Worm (Caenorhabditis elegans): ENCODE measurements around the gene T08G5.2.

T08G5.2 gene

ce11 chrV:14002402-14002801 lies 23.7 kb downstream of the T08G5.2 start (continued):
- TF ChIP-seq unc-39 (tag; optimal IDR thresholded peaks at IDR 0.05) (no peak), tra-1 (GFP tag; IDR thresholded peaks at IDR 0.05) (peak; percentile 32; the same call in 1 of the 2 replicates), nhr-28 (tag; optimal IDR thresholded peaks at IDR 0.05) (peak; percentile 11)

ce11 chrV:14001929-14002328 lies 24.2 kb downstream of the T08G5.2 start:
- TF ChIP-seq ceh-62 (tag; optimal IDR thresholded peaks at IDR 0.05) = no peak
- TF ChIP-seq spr-1 (tag; optimal IDR thresholded peaks at IDR 0.05) = no peak
- TF ChIP-seq ZK337.2 (GFP tag; IDR thresholded peaks at IDR 0.05) = no peak
- peak; percentile 87 for TF ChIP-seq aha-1 (tag)
- no peak for TF ChIP-seq Y5F2A.4 (GFP tag; optimal IDR thresholded peaks at IDR 0.05)
- TF ChIP-seq fos-1 (tag; optimal IDR thresholded peaks at IDR 0.05) = no peak
- TF ChIP-seq F37D6.2 (tag; optimal IDR thresholded peaks at IDR 0.05) = no peak
- TF ChIP-seq hif-1 (tag; optimal IDR thresholded peaks at IDR 0.05) = peak in 1 of 2 experiments; percentile 69
- no peak for TF ChIP-seq snpc-1.2 (GFP tag; IDR thresholded peaks at IDR 0.05)
- TF ChIP-seq set-16 (GFP tag; IDR thresholded peaks at IDR 0.05) = no peak
- no peak for TF ChIP-seq zfp-3 (GFP tag; conservative IDR thresholded peaks at IDR 0.05)

- no peak for TF ChIP-seq vab-7 (GFP tag; IDR thresholded peaks at IDR 0.05)
- no peak for TF ChIP-seq set-16 (GFP tag; IDR thresholded peaks at IDR 0.05)
- no peak for TF ChIP-seq mep-1 (tag; optimal IDR thresholded peaks at IDR 0.05)
- TF ChIP-seq cey-2 (tag; optimal IDR thresholded peaks at IDR 0.05; ENCODE audit: borderline replicate concordance, insufficient read depth) = no peak
- no peak for TF ChIP-seq egl-43 (GFP tag; IDR thresholded peaks at IDR 0.05)
- no peak for TF ChIP-seq egl-27 (tag; optimal IDR thresholded peaks at IDR 0.05)
- no peak for TF ChIP-seq lin-13 (GFP tag; optimal IDR thresholded peaks at IDR 0.05)
- no peak for TF ChIP-seq hlh-11 (tag; optimal IDR thresholded peaks at IDR 0.05)
- TF ChIP-seq lin-1 (GFP tag; IDR thresholded peaks at IDR 0.05) = no peak
- no peak for TF ChIP-seq Y105C5A.15 (GFP tag; IDR thresholded peaks at IDR 0.05)
- TF ChIP-seq unc-39 (tag; optimal IDR thresholded peaks at IDR 0.05) = no peak
- no peak for TF ChIP-seq tra-1 (GFP tag; IDR thresholded peaks at IDR 0.05)
- TF ChIP-seq ztf-11 (tag; optimal IDR thresholded peaks at IDR 0.05) = no peak
- no peak for TF ChIP-seq F26F4.8 (GFP tag; conservative IDR thresholded peaks at IDR 0.05)
- no peak for TF ChIP-seq duxl-1 (tag; optimal IDR thresholded peaks at IDR 0.05; ENCODE audit: poor library complexity)
Observed at ce11 chrV:13993478-13993877, 32.6 kb downstream of the T08G5.2 start.

ce11 chrV:13992485-13992884 lies 33.6 kb downstream of the T08G5.2 start, which contains the start of gene droe-4:
Gene droe-4 (plus strand): TSS chrV:13992656.
- TF ChIP-seq unc-62 (GFP tag; optimal IDR thresholded peaks at IDR 0.05 in 1 of 2) = peak in 1 of 2 experiments; percentile 56
- no peak for TF ChIP-seq unc-62 (tag; optimal IDR thresholded peaks at IDR 0.05)
- TF ChIP-seq lin-38 (GFP tag; IDR thresholded peaks at IDR 0.05) = no peak

ce11 chrV:13992017-13992416 lies 34.1 kb downstream of the T08G5.2 start:
- TF ChIP-seq lin-38 (GFP tag; IDR thresholded peaks at IDR 0.05) = peak; percentile 20; the same call in 1 of the 2 replicates

- no peak for TF ChIP-seq fos-1 (tag; optimal IDR thresholded peaks at IDR 0.05)
- TF ChIP-seq snpc-1.2 (GFP tag; IDR thresholded peaks at IDR 0.05) = no peak
- TF ChIP-seq daf-19 (GFP tag; conservative IDR thresholded peaks at IDR 0.05) = no peak
- 0 out of 2 replicates have a peak, but pooled peaks have one; percentile 63 for TF ChIP-seq zfp-3 (GFP tag; conservative IDR thresholded peaks at IDR 0.05)
- TF ChIP-seq ceh-32 (tag; optimal IDR thresholded peaks at IDR 0.05; ENCODE audit: poor library complexity) = no peak
- no peak for TF ChIP-seq jun-1 (tag; optimal IDR thresholded peaks at IDR 0.05)
- no peak for TF ChIP-seq ceh-20 (GFP tag; IDR thresholded peaks at IDR 0.05)
- no peak for TF ChIP-seq lir-3 (tag; optimal IDR thresholded peaks at IDR 0.05)
- TF ChIP-seq nhr-48 (tag; optimal IDR thresholded peaks at IDR 0.05) = peak; percentile 26
- no peak for TF ChIP-seq Y105C5A.15 (GFP tag; IDR thresholded peaks at IDR 0.05)
- no peak for TF ChIP-seq mes-2 (tag; optimal IDR thresholded peaks at IDR 0.05; ENCODE audit: poor library complexity, severe bottlenecking)
- TF ChIP-seq hmg-1.1 (GFP tag; IDR thresholded peaks at IDR 0.05) = 0 out of 2 replicates have a peak, but pooled peaks have one; percentile 28
- TF ChIP-seq pha-4 (GFP tag; IDR thresholded peaks at IDR 0.05) = peak; percentile 50; the same call in 1 of the 2 replicates
- TF ChIP-seq pha-4 (tag; optimal IDR thresholded peaks at IDR 0.05) = no peak
- peak; percentile 47; the same call in 1 of the 2 replicates for TF ChIP-seq dmd-6 (GFP tag; IDR thresholded peaks at IDR 0.05)
- TF ChIP-seq ces-1 (GFP tag; optimal IDR thresholded peaks at IDR 0.05) = no peak
- no peak for TF ChIP-seq madf-9 (GFP tag; conservative IDR thresholded peaks at IDR 0.05)
- TF ChIP-seq aha-1 (tag) = no peak
- peak in 1 of 2 experiments; percentile 56 for TF ChIP-seq hif-1 (tag; optimal IDR thresholded peaks at IDR 0.05)
Observed at ce11 chrV:13986823-13987222, 39.3 kb downstream of the T08G5.2 start.
